Fruit fly (Drosophila melanogaster) S2 (cell line): ENCODE measurements around the gene CG14102.

Experiments used
- CG8478 ChIP-seq: fragments of >200 bp; optimal IDR thresholded peaks from 2 replicates; lab custom pipeline; 2018
- CTCF ChIP-seq, 2 experiments: fragments of >200 bp; optimal IDR thresholded peaks; 2 replicates each; lab custom pipeline; 2018

- no peak for TF ChIP-seq CG8478 (lab: Kevin White, UChicago)
- TF ChIP-seq CTCF (optimal IDR thresholded peaks at IDR 0.05; lab: Kevin White, UChicago): no peak
Measured at dm6 chr3L:19813075-19813903, 12.2 kb upstream of the CG14102 start, which contains the start of gene Cyp305a1.
